Fruit fly (Drosophila melanogaster): ENCODE data around the gene CG13728.

Gene CG13728

DNA sequence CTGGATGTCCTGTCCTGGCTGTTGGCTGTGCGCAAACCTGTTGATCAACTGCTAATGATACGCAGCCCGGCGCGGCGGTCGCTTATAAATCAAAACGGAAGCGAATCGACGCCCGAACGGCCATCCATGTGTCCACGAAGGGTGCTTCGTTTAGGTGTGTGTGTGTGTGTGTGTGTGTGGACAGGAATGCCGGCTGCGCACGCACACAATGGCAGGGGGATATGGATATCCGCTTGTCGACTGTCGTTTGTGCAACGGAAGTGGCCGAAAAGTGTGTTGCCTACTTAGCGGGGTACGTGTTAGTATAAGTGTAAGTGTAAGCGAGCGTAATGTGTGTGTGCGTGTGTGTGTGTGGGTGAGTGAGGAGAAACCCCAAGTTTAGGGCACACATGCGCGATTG is 32.9 kb downstream of the CG13728 start, which contains the start of gene Mip:
Gene Mip, minus strand, starts transcription at position 63 of the 400 bp plus-strand sequence.
- no peak for TF ChIP-seq Mio (GFP tag; optimal IDR thresholded peaks at IDR 0.05)
- no peak for TF ChIP-seq ey (GFP tag; optimal IDR thresholded peaks at IDR 0.05)
- TF ChIP-seq GATAd (GFP tag; optimal IDR thresholded peaks at IDR 0.05), result no peak
- TF ChIP-seq pan (optimal IDR thresholded peaks at IDR 0.05), result no peak
- TF ChIP-seq Dfd (GFP tag; optimal IDR thresholded peaks at IDR 0.05), result peak; percentile 51

DNA sequence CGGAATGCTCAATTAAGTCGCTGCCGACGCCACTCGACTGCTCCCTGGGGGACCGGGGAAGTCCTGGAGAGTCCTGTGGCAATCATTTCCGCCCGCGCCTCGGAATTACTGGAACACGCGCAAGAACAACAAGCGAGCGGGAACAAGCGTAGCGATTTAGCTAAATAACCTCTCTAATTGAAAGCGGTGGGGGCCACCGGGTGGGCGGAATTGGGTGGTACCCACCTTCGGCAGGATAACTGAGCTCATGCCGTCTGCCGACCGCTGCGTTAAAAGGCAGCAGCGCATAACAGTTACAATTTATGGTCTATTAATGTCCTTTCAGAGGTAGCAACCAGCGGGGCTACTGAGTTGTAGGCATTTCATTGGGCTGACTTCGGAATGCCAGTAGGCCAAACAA is 36.1 kb downstream of the CG13728 start:
- no peak for TF ChIP-seq rgr (GFP tag; optimal IDR thresholded peaks at IDR 0.05)
- TF ChIP-seq br (GFP tag; optimal IDR thresholded peaks at IDR 0.05), result no peak
- TF ChIP-seq jim (GFP tag; optimal IDR thresholded peaks at IDR 0.05), result no peak
- TF ChIP-seq woc (GFP tag; optimal IDR thresholded peaks at IDR 0.05), result no peak
- no peak for TF ChIP-seq dmrt93B (GFP tag; optimal IDR thresholded peaks at IDR 0.05)
- TF ChIP-seq sv (GFP tag; optimal IDR thresholded peaks at IDR 0.05), result no peak
- no peak for TF ChIP-seq dl (GFP tag; optimal IDR thresholded peaks at IDR 0.05; ENCODE audit: insufficient read depth in 1 of 2, partially characterized antibody in 2 of 2)
- TF ChIP-seq GATAd (GFP tag; optimal IDR thresholded peaks at IDR 0.05), result no peak
- TF ChIP-seq h (GFP tag; optimal IDR thresholded peaks at IDR 0.05), result no peak
- TF ChIP-seq dsf (GFP tag; optimal IDR thresholded peaks at IDR 0.05; ENCODE audit: borderline replicate concordance), result no peak
- no peak for TF ChIP-seq Rel (GFP tag; optimal IDR thresholded peaks at IDR 0.05)
- TF ChIP-seq Rel (tag; optimal IDR thresholded peaks at IDR 0.05), result no peak

DNA sequence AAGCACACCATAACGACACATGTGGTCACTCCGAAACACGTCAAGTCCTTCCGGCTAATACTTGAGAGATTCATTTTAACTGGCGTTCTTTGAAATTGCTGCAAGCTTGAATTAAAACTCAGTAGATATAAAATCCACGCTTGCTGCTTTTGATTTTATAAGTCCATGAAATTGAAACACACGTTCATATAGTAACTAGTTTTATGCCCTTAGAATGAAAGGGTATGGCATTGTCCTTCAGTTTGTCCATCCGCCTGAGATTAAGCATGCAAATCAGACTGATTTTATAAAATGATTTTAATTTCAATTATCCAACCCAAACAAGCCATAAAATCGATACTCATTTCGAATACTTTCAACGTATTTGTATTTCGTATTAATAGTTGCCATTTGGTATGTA is 37.9 kb downstream of the CG13728 start, which contains the start of gene brv2:
Gene brv2, minus strand, starts transcription at position 101 of the 400 bp plus-strand sequence.
- no peak for TF ChIP-seq Sp1 (GFP tag; optimal IDR thresholded peaks at IDR 0.05)
- TF ChIP-seq Hr78 (GFP tag; optimal IDR thresholded peaks at IDR 0.05), result no peak
- TF ChIP-seq Dfd (GFP tag; optimal IDR thresholded peaks at IDR 0.05), result no peak
- TF ChIP-seq dsf (GFP tag; optimal IDR thresholded peaks at IDR 0.05; ENCODE audit: borderline replicate concordance), result no peak
- no peak for TF ChIP-seq Vsx2 (GFP tag; optimal IDR thresholded peaks at IDR 0.05; ENCODE audit: partially characterized antibody)
- no peak for TF ChIP-seq jim (GFP tag; optimal IDR thresholded peaks at IDR 0.05)
- no peak for TF ChIP-seq Myc (optimal IDR thresholded peaks at IDR 0.05)
- no peak for TF ChIP-seq Hnf4 (GFP tag; optimal IDR thresholded peaks at IDR 0.05)
- TF ChIP-seq OdsH (GFP tag; optimal IDR thresholded peaks at IDR 0.05), result no peak
- TF ChIP-seq fru (GFP tag; optimal IDR thresholded peaks at IDR 0.05), result no peak
- TF ChIP-seq Abd-B (GFP tag; optimal IDR thresholded peaks at IDR 0.05), result no peak
- TF ChIP-seq HLH106 (tag; optimal IDR thresholded peaks at IDR 0.05), result no peak
- no peak for TF ChIP-seq sv (GFP tag; optimal IDR thresholded peaks at IDR 0.05)
- TF ChIP-seq woc (GFP tag; optimal IDR thresholded peaks at IDR 0.05), result no peak
- TF ChIP-seq rgr (GFP tag; optimal IDR thresholded peaks at IDR 0.05), result no peak
- TF ChIP-seq Jra (GFP tag; optimal IDR thresholded peaks at IDR 0.05), result no peak
- TF ChIP-seq sage (GFP tag; optimal IDR thresholded peaks at IDR 0.05), result no peak
- TF ChIP-seq foxo (GFP tag; optimal IDR thresholded peaks at IDR 0.05), result no peak

DNA sequence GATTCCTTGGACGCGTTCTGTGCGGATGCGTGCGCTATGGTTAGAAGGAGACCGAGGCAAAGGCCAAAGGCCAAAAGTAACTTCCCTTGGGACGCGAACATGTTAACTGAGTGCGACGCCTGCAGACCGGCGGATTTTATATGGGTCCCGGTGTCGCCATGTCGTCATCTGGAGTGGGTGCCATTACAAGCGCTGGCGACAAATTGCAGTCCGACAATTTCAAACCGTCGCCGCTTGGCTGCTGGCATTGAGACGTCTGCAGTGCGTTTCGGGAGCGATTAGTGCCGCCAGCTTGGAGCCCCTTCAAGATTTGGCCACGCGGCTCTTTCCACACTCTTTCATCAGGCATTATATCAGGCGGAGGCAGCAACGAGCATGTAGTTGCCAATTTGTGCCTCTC is 41.3 kb downstream of the CG13728 start, which contains the start of gene CG13727:
Gene CG13727, minus strand, starts transcription at position 101 of the 400 bp plus-strand sequence.
- no peak for TF ChIP-seq Hnf4 (GFP tag; optimal IDR thresholded peaks at IDR 0.05)
- TF ChIP-seq Dfd (GFP tag; optimal IDR thresholded peaks at IDR 0.05), result no peak
- TF ChIP-seq dsf (GFP tag; optimal IDR thresholded peaks at IDR 0.05; ENCODE audit: borderline replicate concordance), result no peak
- no peak for TF ChIP-seq Sp1 (GFP tag; optimal IDR thresholded peaks at IDR 0.05)
- no peak for TF ChIP-seq pan (optimal IDR thresholded peaks at IDR 0.05)
- no peak for TF ChIP-seq OdsH (GFP tag; optimal IDR thresholded peaks at IDR 0.05)
- TF ChIP-seq psq (GFP tag; optimal IDR thresholded peaks at IDR 0.05), result no peak
- no peak for TF ChIP-seq ey (GFP tag; optimal IDR thresholded peaks at IDR 0.05)
- TF ChIP-seq N (GFP tag; optimal IDR thresholded peaks at IDR 0.05), result no peak
- TF ChIP-seq lola (GFP tag; optimal IDR thresholded peaks at IDR 0.05), result no peak
- no peak for TF ChIP-seq Abd-B (GFP tag; optimal IDR thresholded peaks at IDR 0.05)
- TF ChIP-seq rgr (GFP tag; optimal IDR thresholded peaks at IDR 0.05), result no peak
- TF ChIP-seq foxo (GFP tag; optimal IDR thresholded peaks at IDR 0.05), result no peak
- TF ChIP-seq Mio (GFP tag; optimal IDR thresholded peaks at IDR 0.05), result no peak

dm6 chr3L:17339756-17340155 is 42.8 kb downstream of the CG13728 start:
- TF ChIP-seq Sp1 (GFP tag; optimal IDR thresholded peaks at IDR 0.05), result no peak
- no peak for TF ChIP-seq foxo (GFP tag; optimal IDR thresholded peaks at IDR 0.05)
- no peak for TF ChIP-seq Jra (GFP tag; optimal IDR thresholded peaks at IDR 0.05)
- no peak for TF ChIP-seq br (GFP tag; optimal IDR thresholded peaks at IDR 0.05)
- no peak for TF ChIP-seq Myc (optimal IDR thresholded peaks at IDR 0.05)
- TF ChIP-seq CrebA (GFP tag; optimal IDR thresholded peaks at IDR 0.05; ENCODE audit: borderline replicate concordance), result no peak
- no peak for TF ChIP-seq Vsx2 (GFP tag; optimal IDR thresholded peaks at IDR 0.05; ENCODE audit: partially characterized antibody)
- no peak for TF ChIP-seq Hr78 (GFP tag; optimal IDR thresholded peaks at IDR 0.05)
- TF ChIP-seq CG32264 (GFP tag; optimal IDR thresholded peaks at IDR 0.05), result no peak
- TF ChIP-seq dmrt93B (GFP tag; optimal IDR thresholded peaks at IDR 0.05), result no peak
- TF ChIP-seq Hr83 (GFP tag; optimal IDR thresholded peaks at IDR 0.05; ENCODE audit: poor library complexity, severe bottlenecking), result no peak
- TF ChIP-seq psq (GFP tag; optimal IDR thresholded peaks at IDR 0.05), result no peak
- TF ChIP-seq pan (optimal IDR thresholded peaks at IDR 0.05), result no peak
- TF ChIP-seq Abd-B (GFP tag; optimal IDR thresholded peaks at IDR 0.05), result no peak
- TF ChIP-seq sv (GFP tag; optimal IDR thresholded peaks at IDR 0.05), result no peak
- TF ChIP-seq rgr (GFP tag; optimal IDR thresholded peaks at IDR 0.05), result no peak
- TF ChIP-seq Dif (GFP tag; optimal IDR thresholded peaks at IDR 0.05; ENCODE audit: partially characterized antibody), result no peak
- no peak for TF ChIP-seq brk (GFP tag; optimal IDR thresholded peaks at IDR 0.05)

All from whole organism, wandering third instar larva.